Fruit fly (Drosophila melanogaster): ENCODE data around the gene spn-A.

Gene spn-A

dm6 chr3R:30021009-30021408 lies 34.8 kb downstream of the spn-A start (continued):
- no peak for TF ChIP-seq zfh2 (GFP tag; optimal IDR thresholded peaks at IDR 0.05)
- no peak for TF ChIP-seq so (GFP tag; IDR thresholded peaks at IDR 0.05)
- 0 out of 2 replicates have a peak, but pooled peaks have one; percentile 8 for TF ChIP-seq HLH3B (GFP tag; IDR thresholded peaks at IDR 0.05)
- no peak for TF ChIP-seq wek (GFP tag; optimal IDR thresholded peaks at IDR 0.05)
- TF ChIP-seq ro (GFP tag; IDR thresholded peaks at IDR 0.05): no peak
- TF ChIP-seq ab (GFP tag; optimal IDR thresholded peaks at IDR 0.05): no peak
- no peak for TF ChIP-seq CG33557 (GFP tag; optimal IDR thresholded peaks at IDR 0.05)
- TF ChIP-seq phol (tag; optimal IDR thresholded peaks at IDR 0.05): peak; percentile 30
- TF ChIP-seq CG18011 (GFP tag; optimal IDR thresholded peaks at IDR 0.05): no peak
- TF ChIP-seq al (GFP tag; IDR thresholded peaks at IDR 0.05): no peak
- peak; percentile 22 for TF ChIP-seq CG7839 (tag; optimal IDR thresholded peaks at IDR 0.05)
- TF ChIP-seq CG8359 (GFP tag; optimal IDR thresholded peaks at IDR 0.05; ENCODE audit: borderline replicate concordance): no peak
- no peak for TF ChIP-seq CG17328 (GFP tag; IDR thresholded peaks at IDR 0.05)
- no peak for TF ChIP-seq CG1603 (tag; optimal IDR thresholded peaks at IDR 0.05)
- no peak for TF ChIP-seq Poxn (GFP tag; IDR thresholded peaks at IDR 0.05)

- TF ChIP-seq Camta (GFP tag; optimal IDR thresholded peaks at IDR 0.05): no peak
- peak; percentile 41 for TF ChIP-seq CrebB (tag; optimal IDR thresholded peaks at IDR 0.05)
- TF ChIP-seq CG7987 (GFP tag; optimal IDR thresholded peaks at IDR 0.05): peak; percentile 0
- peak; percentile 34 for TF ChIP-seq grau (tag; optimal IDR thresholded peaks at IDR 0.05)
- TF ChIP-seq HLHmδ (GFP tag; optimal IDR thresholded peaks at IDR 0.05): no peak
- TF ChIP-seq zf30C (GFP tag; optimal IDR thresholded peaks at IDR 0.05): no peak
- TF ChIP-seq CG12659 (GFP tag; optimal IDR thresholded peaks at IDR 0.05): peak; percentile 64
- peak; percentile 26 for TF ChIP-seq MESR4 (GFP tag; optimal IDR thresholded peaks at IDR 0.05)
- 0 out of 2 replicates have a peak, but pooled peaks have one; percentile 27 for TF ChIP-seq CG10321 (GFP tag; IDR thresholded peaks at IDR 0.05)
- no peak for TF ChIP-seq cas (GFP tag; IDR thresholded peaks at IDR 0.05)
- peak; percentile 48 for TF ChIP-seq BtbVII (GFP tag; optimal IDR thresholded peaks at IDR 0.05)
- TF ChIP-seq inv (GFP tag; IDR thresholded peaks at IDR 0.05; ENCODE audit: partially characterized antibody): peak; percentile 46; the same call in 1 of the 2 replicates
- peak; percentile 20 for TF ChIP-seq CG4424 (GFP tag; optimal IDR thresholded peaks at IDR 0.05)
- TF ChIP-seq Stat92E (GFP tag; optimal IDR thresholded peaks at IDR 0.05): peak in 1 of 3 experiments; percentile 9
- peak; percentile 75 for TF ChIP-seq CTCF (GFP tag; optimal IDR thresholded peaks at IDR 0.05)
- no peak for TF ChIP-seq CG6254 (GFP tag; optimal IDR thresholded peaks at IDR 0.05)
- TF ChIP-seq CG17186 (GFP tag; optimal IDR thresholded peaks at IDR 0.05): peak; percentile 43
- TF ChIP-seq CG6175 (GFP tag; IDR thresholded peaks at IDR 0.05): 0 out of 3 replicates have a peak, but pooled peaks have one; percentile 15
- TF ChIP-seq HLH4C (GFP tag; IDR thresholded peaks at IDR 0.05; ENCODE audit: partially characterized antibody): peak; percentile 71
- peak; percentile 60 for TF ChIP-seq Kr (GFP tag; optimal IDR thresholded peaks at IDR 0.05)
- no peak for TF ChIP-seq Ada2b (GFP tag; IDR thresholded peaks at IDR 0.05)
- TF ChIP-seq chinmo (GFP tag; IDR thresholded peaks at IDR 0.05; ENCODE audit: partially characterized antibody): peak; percentile 76; the same call in 2 of the 4 replicates
- no peak for TF ChIP-seq CG10431 (GFP tag; optimal IDR thresholded peaks at IDR 0.05)
- TF ChIP-seq CG8290 (GFP tag; optimal IDR thresholded peaks at IDR 0.05): peak; percentile 2
- peak in 1 of 2 experiments; percentile 46 for TF ChIP-seq CG8290 (tag; optimal IDR thresholded peaks at IDR 0.05)
- peak; percentile 42; the same call in 1 of the 2 replicates for TF ChIP-seq sob (GFP tag; IDR thresholded peaks at IDR 0.05)
- TF ChIP-seq CG12071 (GFP tag; optimal IDR thresholded peaks at IDR 0.05): peak; percentile 24
- TF ChIP-seq CG2116 (GFP tag; optimal IDR thresholded peaks at IDR 0.05): peak; percentile 75
- peak; percentile 42 for TF ChIP-seq CG33213 (GFP tag; optimal IDR thresholded peaks at IDR 0.05)
- peak; percentile 46; the same call in 1 of the 2 replicates for TF ChIP-seq CG42726 (GFP tag; IDR thresholded peaks at IDR 0.05; ENCODE audit: partially characterized antibody)
- TF ChIP-seq CG11723 (GFP tag; optimal IDR thresholded peaks at IDR 0.05): no peak
- TF ChIP-seq Hr78 (GFP tag; optimal IDR thresholded peaks at IDR 0.05): no peak
- TF ChIP-seq Dp (GFP tag; optimal IDR thresholded peaks at IDR 0.05): peak; percentile 99
- TF ChIP-seq nmo (GFP tag; optimal IDR thresholded peaks at IDR 0.05): peak; percentile 1
Measured at dm6 chr3R:30014977-30015514, 40.8 kb downstream of the spn-A start, which contains the start of gene CG7920. Gene CG7920 (minus strand): TSS chr3R:30015284.
